Worm (Caenorhabditis elegans) whole organism, L2 larva: ENCODE measurements around the gene swd-2.2.

Experiments used
- C34F6.9 ChIP-seq: fragments of 150-350 bp; optimal IDR thresholded peaks from 2 replicates; lab custom pipeline; 2014; ENCODE audit warnings: missing biosample characterization, missing genetic modification characterization
- F13H6.1 ChIP-seq: sonication (generic microtip); optimal IDR thresholded peaks from 2 replicates; lab custom pipeline; 2016; ENCODE audit warnings: missing genetic modification characterization, missing compliant biosample characterization
- R02D3.7 ChIP-seq: fragments of 150-350 bp; optimal IDR thresholded peaks from 2 replicates; lab custom pipeline; 2014; ENCODE audit warnings: missing biosample characterization, missing genetic modification characterization
- alr-1 ChIP-seq: fragments of 150-350 bp; optimal IDR thresholded peaks from 2 replicates; lab custom pipeline; 2014; ENCODE audit warnings: missing biosample characterization, missing genetic modification characterization
- aly-2 ChIP-seq: fragments of 150-350 bp; optimal IDR thresholded peaks from 2 replicates; lab custom pipeline; 2014; ENCODE audit warnings: missing biosample characterization, missing genetic modification characterization
- ama-1 ChIP-seq: fragments of 150-350 bp; optimal IDR thresholded peaks from 2 replicates; lab custom pipeline; 2018; ENCODE audit warnings: inconsistent platforms
- blmp-1 ChIP-seq: sonication (generic microtip); optimal IDR thresholded peaks from 2 replicates; lab custom pipeline; 2017; ENCODE audit warnings: missing genetic modification characterization, mild to moderate bottlenecking, missing compliant biosample characterization, antibody characterized with exemption, moderate library complexity; ENCODE audit not compliant: insufficient read depth
- ceh-82 ChIP-seq: fragments of 150-350 bp; optimal IDR thresholded peaks from 2 replicates; lab custom pipeline; 2014; ENCODE audit warnings: missing biosample characterization, missing genetic modification characterization
- crh-2 ChIP-seq: sonication (generic microtip); optimal IDR thresholded peaks from 2 replicates; lab custom pipeline; 2017; ENCODE audit warnings: missing biosample characterization, missing genetic modification characterization
- egl-27 ChIP-seq: sonication (generic microtip); optimal IDR thresholded peaks from 3 replicates; lab custom pipeline; 2017; ENCODE audit warnings: missing biosample characterization, missing genetic modification reagents, missing genetic modification characterization
- elt-1 ChIP-seq: fragments of 150-350 bp; optimal IDR thresholded peaks from 2 replicates; lab custom pipeline; 2014; ENCODE audit warnings: missing biosample characterization, missing genetic modification characterization
- elt-3 ChIP-seq: sonication (generic microtip); optimal IDR thresholded peaks from 2 replicates; lab custom pipeline; 2017; ENCODE audit warnings: missing biosample characterization, missing genetic modification characterization
- fos-1 ChIP-seq: fragments of 150-350 bp; optimal IDR thresholded peaks from 2 replicates; lab custom pipeline; 2014; ENCODE audit warnings: missing biosample characterization, missing genetic modification characterization
- gmeb-1 ChIP-seq: fragments of 150-350 bp; optimal IDR thresholded peaks from 2 replicates; lab custom pipeline; 2014; ENCODE audit warnings: missing biosample characterization, missing genetic modification characterization
- lin-39 ChIP-seq: fragments of 150-350 bp; optimal IDR thresholded peaks from 2 replicates; lab custom pipeline; 2014; ENCODE audit warnings: missing biosample characterization, missing genetic modification reagents, missing genetic modification characterization
- lsy-2 ChIP-seq, 2 experiments: fragments of 150-350 bp in 1 of 2; sonication (generic microtip) in 1 of 2; optimal IDR thresholded peaks; 2 replicates each; lab custom pipeline; 2014 to 2017; ENCODE audit warnings: missing biosample characterization in 2 of 2, missing genetic modification characterization in 2 of 2
- mab-5 ChIP-seq: fragments of 150-350 bp; optimal IDR thresholded peaks from 2 replicates; lab custom pipeline; 2014; ENCODE audit warnings: missing biosample characterization, missing genetic modification characterization
- mbf-1 ChIP-seq: sonication (generic microtip); optimal IDR thresholded peaks from 2 replicates; lab custom pipeline; 2017; ENCODE audit warnings: missing biosample characterization, missing genetic modification characterization
- mdl-1 ChIP-seq, 2 experiments: fragments of 150-350 bp in 1 of 2; sonication (generic microtip) in 1 of 2; optimal IDR thresholded peaks; 2 replicates each; lab custom pipeline; 2017; ENCODE audit warnings: missing biosample characterization in 2 of 2, missing genetic modification characterization in 2 of 2
- nhr-10 ChIP-seq: sonication (generic microtip); optimal IDR thresholded peaks from 2 replicates; lab custom pipeline; 2017; ENCODE audit warnings: missing biosample characterization, missing genetic modification characterization
- nhr-11 ChIP-seq: fragments of 150-350 bp; optimal IDR thresholded peaks from 2 replicates; lab custom pipeline; 2014; ENCODE audit warnings: missing biosample characterization, missing genetic modification characterization
- nhr-12 ChIP-seq: fragments of 150-350 bp; optimal IDR thresholded peaks from 2 replicates; lab custom pipeline; 2014; ENCODE audit warnings: missing biosample characterization, missing genetic modification characterization
- nhr-129 ChIP-seq: fragments of 150-350 bp; optimal IDR thresholded peaks from 2 replicates; lab custom pipeline; 2014; ENCODE audit warnings: missing biosample characterization, missing genetic modification characterization
- nhr-21 ChIP-seq: fragments of 150-350 bp; optimal IDR thresholded peaks from 2 replicates; lab custom pipeline; 2014; ENCODE audit warnings: missing biosample characterization, missing genetic modification characterization
- nhr-23 ChIP-seq: fragments of 150-350 bp; optimal IDR thresholded peaks from 2 replicates; lab custom pipeline; 2014; ENCODE audit warnings: missing biosample characterization, missing genetic modification reagents, missing genetic modification characterization
- nhr-237 ChIP-seq: fragments of 150-350 bp; optimal IDR thresholded peaks from 2 replicates; lab custom pipeline; 2014; ENCODE audit warnings: missing biosample characterization, missing genetic modification characterization
- nhr-25 ChIP-seq: fragments of 150-350 bp; sonication (generic microtip); optimal IDR thresholded peaks from 3 replicates; lab custom pipeline; 2014; ENCODE audit warnings: missing biosample characterization, missing genetic modification characterization
- nhr-6 ChIP-seq: fragments of 150-350 bp; optimal IDR thresholded peaks from 2 replicates; lab custom pipeline; 2014; ENCODE audit warnings: missing biosample characterization, missing genetic modification characterization
- nhr-77 ChIP-seq: fragments of 150-350 bp; optimal IDR thresholded peaks from 2 replicates; lab custom pipeline; 2014; ENCODE audit warnings: missing biosample characterization, missing genetic modification characterization
- peb-1 ChIP-seq: fragments of 150-350 bp; optimal IDR thresholded peaks from 2 replicates; lab custom pipeline; 2014; ENCODE audit warnings: missing biosample characterization, missing genetic modification characterization
- sem-4 ChIP-seq: fragments of 150-350 bp; optimal IDR thresholded peaks from 2 replicates; lab custom pipeline; 2014; ENCODE audit warnings: missing biosample characterization, missing genetic modification reagents, missing genetic modification characterization
- skn-1 ChIP-seq: sonication (generic microtip); optimal IDR thresholded peaks from 2 replicates; lab custom pipeline; 2017; ENCODE audit warnings: missing biosample characterization, missing genetic modification characterization
- sma-3 ChIP-seq: sonication (generic microtip); optimal IDR thresholded peaks from 2 replicates; lab custom pipeline; 2016; ENCODE audit warnings: missing genetic modification reagents, missing genetic modification characterization, missing compliant biosample characterization
- sma-9 ChIP-seq, 2 experiments: fragments of 150-350 bp in 1 of 2; sonication (generic microtip) in 1 of 2; optimal IDR thresholded peaks; 2 replicates each; lab custom pipeline; 2014 to 2016; ENCODE audit warnings: missing genetic modification characterization in 2 of 2, mild to moderate bottlenecking in 1 of 2, missing biosample characterization in 1 of 2, missing compliant biosample characterization in 1 of 2, missing genetic modification reagents in 1 of 2, moderate library complexity in 1 of 2
- unc-39 ChIP-seq: fragments of 150-350 bp; optimal IDR thresholded peaks from 2 replicates; lab custom pipeline; 2014; ENCODE audit warnings: missing biosample characterization, missing genetic modification characterization
- unc-55 ChIP-seq: fragments of 150-350 bp; sonication (generic microtip); optimal IDR thresholded peaks from 3 replicates; lab custom pipeline; 2014; ENCODE audit warnings: missing biosample characterization, missing genetic modification reagents, missing genetic modification characterization
- unc-62 ChIP-seq: fragments of 150-350 bp; optimal IDR thresholded peaks from 2 replicates; lab custom pipeline; 2014; ENCODE audit warnings: missing biosample characterization, missing genetic modification reagents, missing genetic modification characterization
- zag-1 ChIP-seq: fragments of 150-350 bp; optimal IDR thresholded peaks from 2 replicates; lab custom pipeline; 2014; ENCODE audit warnings: missing biosample characterization, missing genetic modification characterization
- ztf-1 ChIP-seq: fragments of 200-800 bp; sonication (Bioruptor generic); conservative IDR thresholded peaks from 2 replicates; pipeline ENCODE4 v1.3.6; 2022; ENCODE audit warnings: missing genetic modification characterization, missing compliant biosample characterization
- ztf-11 ChIP-seq: sonication (generic microtip); optimal IDR thresholded peaks from 2 replicates; lab custom pipeline; 2017; ENCODE audit warnings: missing biosample characterization, missing genetic modification characterization
- ztf-4 ChIP-seq: fragments of 150-350 bp; optimal IDR thresholded peaks from 2 replicates; lab custom pipeline; 2014; ENCODE audit warnings: missing biosample characterization, missing genetic modification characterization

Gene swd-2.2

ce11 chrIV:7808583-7808982 lies 34.4 kb downstream of the swd-2.2 start, which contains the start of gene C33H5.1:
Gene C33H5.1 (plus strand): TSS chrIV:7808912.
- no peak for TF ChIP-seq blmp-1
- peak; percentile 59 for TF ChIP-seq elt-1 (tag; lab: Kevin White, UChicago)

- no peak for TF ChIP-seq unc-39 (tag; lab: Kevin White, UChicago)
- TF ChIP-seq egl-27 (tag; lab: Kevin White, UChicago): no peak
- TF ChIP-seq peb-1 (tag; lab: Kevin White, UChicago): no peak
- no peak for TF ChIP-seq blmp-1
Observed at ce11 chrIV:7812709-7813108, 38.5 kb downstream of the swd-2.2 start, which contains the start of gene zgpa-1. Gene zgpa-1 (minus strand): TSS chrIV:7812809.

- TF ChIP-seq lin-39 (no peak), lsy-2 (tag; optimal IDR thresholded peaks at IDR 0.05; lab: Kevin White, UChicago) (peak in 1 of 2 experiments; percentile 59), F13H6.1 (tag; lab: Kevin White, UChicago) (peak; percentile 19), fos-1 (tag; lab: Kevin White, UChicago) (peak; percentile 20), sma-9 (GFP tag; optimal IDR thresholded peaks at IDR 0.05; lab: Kevin White, UChicago) (peak; percentile 63), sma-9 (tag; optimal IDR thresholded peaks at IDR 0.05; lab: Kevin White, UChicago) (no peak), mdl-1 (tag; optimal IDR thresholded peaks at IDR 0.05; lab: Kevin White, UChicago) (peak; percentile 62 to 64), C34F6.9 (tag; lab: Kevin White, UChicago) (peak; percentile 73), unc-55 (peak; percentile 57), mab-5 (tag; lab: Kevin White, UChicago) (no peak), nhr-25 (peak; percentile 30), blmp-1 (no peak), nhr-129 (tag; lab: Kevin White, UChicago) (peak; percentile 77), crh-2 (tag; lab: Kevin White, UChicago) (peak; percentile 75)
Observed at ce11 chrIV:7815683-7816183, 41.5 kb downstream of the swd-2.2 start, which contains the start of gene cdgs-1. Gene cdgs-1 (minus strand): TSS chrIV:7815733.

ce11 chrIV:7816402-7817102 lies 42.3 kb downstream of the swd-2.2 start:
- TF ChIP-seq mab-5 (tag; lab: Kevin White, UChicago) (no peak), ceh-82 (tag; lab: Kevin White, UChicago) (no peak), sma-9 (GFP tag; optimal IDR thresholded peaks at IDR 0.05; lab: Kevin White, UChicago) (peak; percentile 16), sma-9 (tag; optimal IDR thresholded peaks at IDR 0.05; lab: Kevin White, UChicago) (no peak), zag-1 (tag; lab: Kevin White, UChicago) (no peak), C34F6.9 (tag; lab: Kevin White, UChicago) (peak; percentile 13), aly-2 (tag; lab: Kevin White, UChicago) (no peak), lin-39 (no peak), F13H6.1 (tag; lab: Kevin White, UChicago) (no peak), gmeb-1 (tag; lab: Kevin White, UChicago) (peak; percentile 88), nhr-25 (no peak), nhr-6 (tag; lab: Kevin White, UChicago) (no peak), fos-1 (tag; lab: Kevin White, UChicago) (no peak), ztf-1 (GFP tag; lab: Robert Waterston, UW) (no peak), crh-2 (tag; lab: Kevin White, UChicago) (peak; percentile 20), nhr-129 (tag; lab: Kevin White, UChicago) (peak; percentile 43), egl-27 (tag; lab: Kevin White, UChicago) (no peak), alr-1 (tag; lab: Kevin White, UChicago) (no peak), nhr-11 (tag; lab: Kevin White, UChicago) (no peak), unc-55 (peak; percentile 41), sem-4 (no peak), lsy-2 (tag; optimal IDR thresholded peaks at IDR 0.05; lab: Kevin White, UChicago) (peak in 1 of 2 experiments; percentile 56), unc-39 (tag; lab: Kevin White, UChicago) (no peak), sma-3 (GFP tag; lab: Kevin White, UChicago) (peak; percentile 57)

- TF ChIP-seq mbf-1 (tag; lab: Kevin White, UChicago) (no peak), nhr-25 (no peak), unc-39 (tag; lab: Kevin White, UChicago) (no peak), ztf-11 (tag; lab: Kevin White, UChicago) (no peak), crh-2 (tag; lab: Kevin White, UChicago) (peak; percentile 68), R02D3.7 (tag; lab: Kevin White, UChicago) (no peak), nhr-10 (tag; lab: Kevin White, UChicago) (no peak), nhr-21 (tag; lab: Kevin White, UChicago) (peak; percentile 26), unc-62 (GFP tag; lab: Kevin White, UChicago) (no peak), nhr-12 (tag; lab: Kevin White, UChicago) (no peak), nhr-77 (tag; lab: Kevin White, UChicago) (no peak), nhr-23 (tag; lab: Kevin White, UChicago) (no peak), fos-1 (tag; lab: Kevin White, UChicago) (peak; percentile 38), nhr-6 (tag; lab: Kevin White, UChicago) (peak; percentile 72), ztf-1 (GFP tag; lab: Robert Waterston, UW) (no peak), blmp-1 (no peak), sma-9 (GFP tag; optimal IDR thresholded peaks at IDR 0.05; lab: Kevin White, UChicago) (peak; percentile 86), sma-9 (tag; optimal IDR thresholded peaks at IDR 0.05; lab: Kevin White, UChicago) (no peak), ztf-4 (tag; lab: Kevin White, UChicago) (no peak), nhr-237 (tag; lab: Kevin White, UChicago) (no peak), ama-1 (lab: Kevin White, UChicago) (no peak), peb-1 (tag; lab: Kevin White, UChicago) (no peak), skn-1 (tag; lab: Kevin White, UChicago) (no peak), elt-3 (no peak)
Observed at ce11 chrIV:7817852-7818251, 43.6 kb downstream of the swd-2.2 start, which contains the start of gene ric-3. Gene ric-3 (plus strand): TSS chrIV:7818251.
